Fruit fly (Drosophila melanogaster): ENCODE data around the gene Srp54.
A peak's percentile ranks its signal among the peaks of the same experiment; 100 is the strongest.

The Srp54 gene

dm6 chr2L:9890576-9890975 lies 22.1 kb upstream of the Srp54 start, which contains the start of the genes CG34183 and CG4537 (continued):
- TF ChIP-seq insv (GFP tag; optimal IDR thresholded peaks at IDR 0.05) = no peak
- TF ChIP-seq B-H2 (GFP tag; optimal IDR thresholded peaks at IDR 0.05) = no peak
- TF ChIP-seq CG43689 (GFP tag; IDR thresholded peaks at IDR 0.05) = no peak
- TF ChIP-seq Dbx (GFP tag; IDR thresholded peaks at IDR 0.05) = no peak
- no peak for TF ChIP-seq wek (GFP tag; optimal IDR thresholded peaks at IDR 0.05)
- peak; percentile 93 for TF ChIP-seq zen2 (GFP tag; IDR thresholded peaks at IDR 0.05; ENCODE audit: partially characterized antibody)
- no peak for TF ChIP-seq CG11504 (tag; optimal IDR thresholded peaks at IDR 0.05)
- TF ChIP-seq ci (GFP tag; IDR thresholded peaks at IDR 0.05) = peak; percentile 13; the same call in 1 of the 3 replicates
- no peak for TF ChIP-seq dmrt99B (tag; optimal IDR thresholded peaks at IDR 0.05)
- no peak for TF ChIP-seq CG1792 (GFP tag; optimal IDR thresholded peaks at IDR 0.05)
- no peak for TF ChIP-seq yki (optimal IDR thresholded peaks at IDR 0.05)
- no peak for TF ChIP-seq gsb (GFP tag; IDR thresholded peaks at IDR 0.05)
- TF ChIP-seq vfl (GFP tag; optimal IDR thresholded peaks at IDR 0.05) = no peak
- TF ChIP-seq lola (GFP tag; optimal IDR thresholded peaks at IDR 0.05) = no peak
- TF ChIP-seq dysf (GFP tag; IDR thresholded peaks at IDR 0.05) = no peak
- no peak for TF ChIP-seq CG6854 (GFP tag; optimal IDR thresholded peaks at IDR 0.05)
- no peak for TF ChIP-seq CG10366 (GFP tag; IDR thresholded peaks at IDR 0.05)
- no peak for TF ChIP-seq Rx (GFP tag; IDR thresholded peaks at IDR 0.05)
- TF ChIP-seq amos (GFP tag; IDR thresholded peaks at IDR 0.05; ENCODE audit: partially characterized antibody) = peak; percentile 93
- no peak for TF ChIP-seq gem (tag; optimal IDR thresholded peaks at IDR 0.05)
- no peak for TF ChIP-seq eyg (GFP tag; optimal IDR thresholded peaks at IDR 0.05)
- TF ChIP-seq ase (GFP tag; IDR thresholded peaks at IDR 0.05) = no peak
- TF ChIP-seq CG4360 (GFP tag; IDR thresholded peaks at IDR 0.05) = no peak
- TF ChIP-seq fd102C (GFP tag; optimal IDR thresholded peaks at IDR 0.05) = no peak
- TF ChIP-seq tio (GFP tag; optimal IDR thresholded peaks at IDR 0.05) = no peak
- TF ChIP-seq NFAT (GFP tag; IDR thresholded peaks at IDR 0.05) = no peak
- no peak for TF ChIP-seq fd64A (GFP tag; optimal IDR thresholded peaks at IDR 0.05)
- no peak for TF ChIP-seq CG14441 (GFP tag; IDR thresholded peaks at IDR 0.05)
- TF ChIP-seq Dfd (GFP tag; optimal IDR thresholded peaks at IDR 0.05) = no peak
- no peak for TF ChIP-seq CG7271 (tag; optimal IDR thresholded peaks at IDR 0.05)
- no peak for TF ChIP-seq Hr51 (GFP tag; optimal IDR thresholded peaks at IDR 0.05)
- no peak for TF ChIP-seq slp2 (GFP tag; optimal IDR thresholded peaks at IDR 0.05)
- TF ChIP-seq Pdp1 (GFP tag; optimal IDR thresholded peaks at IDR 0.05) = no peak
- TF ChIP-seq HmgD (GFP tag; optimal IDR thresholded peaks at IDR 0.05) = no peak
- TF ChIP-seq ftz-f1 (GFP tag; optimal IDR thresholded peaks at IDR 0.05) = no peak
- peak; percentile 94 for TF ChIP-seq MBD-R2 (GFP tag; IDR thresholded peaks at IDR 0.05)
- no peak for TF ChIP-seq ssp (GFP tag; IDR thresholded peaks at IDR 0.05)
- TF ChIP-seq CG17912 (GFP tag; optimal IDR thresholded peaks at IDR 0.05) = no peak
- TF ChIP-seq NK7.1 (GFP tag; optimal IDR thresholded peaks at IDR 0.05) = no peak
- TF ChIP-seq ac (GFP tag; optimal IDR thresholded peaks at IDR 0.05) = no peak
- no peak for TF ChIP-seq Sry-β (GFP tag; optimal IDR thresholded peaks at IDR 0.05)
- TF ChIP-seq CG9817 (tag; optimal IDR thresholded peaks at IDR 0.05) = no peak
- TF ChIP-seq crol (GFP tag; IDR thresholded peaks at IDR 0.05) = no peak
- TF ChIP-seq lbe (GFP tag; optimal IDR thresholded peaks at IDR 0.05) = no peak
- peak; percentile 82 for TF ChIP-seq CG2116 (GFP tag; optimal IDR thresholded peaks at IDR 0.05)
- no peak for TF ChIP-seq fd96Cb (tag; optimal IDR thresholded peaks at IDR 0.05)
- TF ChIP-seq CG18011 (GFP tag; optimal IDR thresholded peaks at IDR 0.05) = no peak
- TF ChIP-seq Lpt (GFP tag; optimal IDR thresholded peaks at IDR 0.05) = no peak
- no peak for TF ChIP-seq CG6272 (GFP tag; IDR thresholded peaks at IDR 0.05)
- peak; percentile 89 for TF ChIP-seq CG16813 (GFP tag; IDR thresholded peaks at IDR 0.05; ENCODE audit: partially characterized antibody)
- peak; percentile 90 for TF ChIP-seq Scr (GFP tag; IDR thresholded peaks at IDR 0.05; ENCODE audit: partially characterized antibody)
- no peak for TF ChIP-seq CG3065 (GFP tag; optimal IDR thresholded peaks at IDR 0.05)

Measured in whole organism, embryonic.